Fruit fly (Drosophila melanogaster) whole organism, embryonic: ENCODE measurements around the gene CHOp24.

Experiments used
- Abd-B ChIP-seq: fragments of 200-800 bp; sonication (Bioruptor generic); optimal IDR thresholded peaks from 2 replicates; lab custom pipeline; 2018; ENCODE audit warnings: missing biosample characterization, mild to moderate bottlenecking, missing genetic modification characterization, moderate library complexity
- C15 ChIP-seq: fragments of 200-800 bp; sonication (Bioruptor generic); IDR thresholded peaks from 3 replicates; pipeline ENCODE4 v1.3.6; 2022; ENCODE audit warnings: missing biosample characterization, missing genetic modification characterization
- CG12219 ChIP-seq: fragments of 200-800 bp; sonication (Bioruptor generic); optimal IDR thresholded peaks from 3 replicates; lab custom pipeline; 2018; ENCODE audit warnings: missing biosample characterization, mild to moderate bottlenecking, missing genetic modification characterization
- CG14050 ChIP-seq: fragments of 200-800 bp; sonication (Bioruptor generic); IDR thresholded peaks from 3 replicates; pipeline ENCODE4 v1.3.6; 2022; ENCODE audit warnings: missing biosample characterization, missing genetic modification characterization
- CG18476 ChIP-seq: fragments of 200-800 bp; sonication (Bioruptor generic); optimal IDR thresholded peaks from 2 replicates; lab custom pipeline; 2016; ENCODE audit warnings: missing biosample characterization, mild to moderate bottlenecking, missing genetic modification characterization
- CG2129 ChIP-seq: fragments of 200-800 bp; sonication (Bioruptor generic); IDR thresholded peaks from 2 replicates; pipeline ENCODE4 v1.3.6; 2022; ENCODE audit warnings: missing biosample characterization, missing genetic modification characterization; ENCODE audit not compliant: partially characterized antibody
- CG2199 ChIP-seq: fragments of 200-800 bp; sonication (Bioruptor generic); IDR thresholded peaks from 3 replicates; pipeline ENCODE4 v1.3.6; 2022; ENCODE audit warnings: missing biosample characterization, missing genetic modification characterization
- CG3065 ChIP-seq: fragments of 200-800 bp; sonication (Bioruptor generic); optimal IDR thresholded peaks from 2 replicates; lab custom pipeline; 2016; ENCODE audit warnings: missing biosample characterization, missing genetic modification characterization
- CG4424 ChIP-seq: fragments of 200-800 bp; sonication (Bioruptor generic); optimal IDR thresholded peaks from 3 replicates; lab custom pipeline; 2016; ENCODE audit warnings: missing biosample characterization, missing genetic modification characterization
- CG4854 ChIP-seq: fragments of 200-800 bp; sonication (Bioruptor generic); optimal IDR thresholded peaks from 2 replicates; lab custom pipeline; 2016; ENCODE audit warnings: missing biosample characterization, missing genetic modification characterization, inconsistent platforms
- CG5245 ChIP-seq: fragments of 200-800 bp; sonication (Bioruptor generic); optimal IDR thresholded peaks from 3 replicates; lab custom pipeline; 2016; ENCODE audit warnings: missing biosample characterization, missing genetic modification characterization
- CG6254 ChIP-seq: fragments of 200-800 bp; sonication (Bioruptor generic); optimal IDR thresholded peaks from 3 replicates; lab custom pipeline; 2017; ENCODE audit warnings: mild to moderate bottlenecking, missing biosample characterization, missing genetic modification reagents, missing genetic modification characterization
- CG7372 ChIP-seq: fragments of 200-800 bp; sonication (Bioruptor generic); IDR thresholded peaks from 2 replicates; pipeline ENCODE4 v1.3.6; 2022; ENCODE audit warnings: missing biosample characterization, missing genetic modification characterization
- CG7786 ChIP-seq: fragments of 200-800 bp; sonication (Bioruptor generic); optimal IDR thresholded peaks from 2 replicates; lab custom pipeline; 2016; ENCODE audit warnings: missing biosample characterization, missing genetic modification characterization
- CHES-1-like ChIP-seq: fragments of 200-800 bp; sonication (Bioruptor generic); optimal IDR thresholded peaks from 2 replicates; lab custom pipeline; 2016; ENCODE audit warnings: missing biosample characterization, missing genetic modification characterization
- Chrac-16 ChIP-seq: fragments of 200-800 bp; sonication (Bioruptor generic); optimal IDR thresholded peaks from 3 replicates; lab custom pipeline; 2016; ENCODE audit warnings: missing biosample characterization, missing genetic modification characterization
- D ChIP-seq, 2 experiments: fragments of 200-800 bp in 1 of 2; fragments of >200 bp in 1 of 2; sonication (Bioruptor generic) in 1 of 2; optimal IDR thresholded peaks; 2 replicates in 1 of 2; 3 replicates in 1 of 2; lab custom pipeline; 2017; ENCODE audit warnings: mild to moderate bottlenecking in 1 of 2, missing biosample characterization in 1 of 2, missing genetic modification characterization in 1 of 2, missing genetic modification reagents in 1 of 2
- D19B ChIP-seq: fragments of 200-800 bp; sonication (Bioruptor generic); optimal IDR thresholded peaks from 2 replicates; lab custom pipeline; 2017; ENCODE audit warnings: missing biosample characterization, mild to moderate bottlenecking, missing genetic modification characterization
- Deaf1 ChIP-seq: fragments of 200-800 bp; optimal IDR thresholded peaks from 3 replicates; lab custom pipeline; 2019; ENCODE audit warnings: missing biosample characterization, mild to moderate bottlenecking, missing genetic modification characterization, moderate library complexity
- Doc2 ChIP-seq: fragments of 200-800 bp; sonication (Bioruptor generic); IDR thresholded peaks from 2 replicates; pipeline ENCODE4 v1.3.6; 2022; ENCODE audit warnings: missing biosample characterization, missing genetic modification characterization
- GATAe ChIP-seq: fragments of 200-800 bp; sonication (Bioruptor generic); conservative IDR thresholded peaks from 2 replicates; pipeline ENCODE4 v1.3.6; 2022; ENCODE audit warnings: missing biosample characterization, missing genetic modification characterization
- H15 ChIP-seq: fragments of 200-800 bp; sonication (Bioruptor generic); IDR thresholded peaks from 3 replicates; pipeline ENCODE4 v1.3.6; 2022; ENCODE audit warnings: missing biosample characterization, missing genetic modification characterization
- Hr3 ChIP-seq: fragments of 200-800 bp; sonication (Bioruptor generic); optimal IDR thresholded peaks from 3 replicates; lab custom pipeline; 2016; ENCODE audit warnings: missing biosample characterization, missing genetic modification characterization
- Hr78 ChIP-seq, 2 experiments: fragments of 200-800 bp in 1 of 2; fragments of >200 bp in 1 of 2; sonication (Bioruptor generic) in 1 of 2; optimal IDR thresholded peaks; 2 replicates each; lab custom pipeline; 2017 to 2019; ENCODE audit warnings: missing biosample characterization in 2 of 2, missing genetic modification characterization in 2 of 2, mild to moderate bottlenecking in 1 of 2, moderate library complexity in 1 of 2
- Med ChIP-seq: fragments of 200-800 bp; sonication (Bioruptor generic); peaks from one replicate; lab custom pipeline; 2016; ENCODE audit warnings: missing biosample characterization, missing genetic modification characterization, mild to moderate bottlenecking, inconsistent platforms, moderate library complexity
- Meics ChIP-seq: fragments of 200-800 bp; sonication (Bioruptor generic); optimal IDR thresholded peaks from 2 replicates; lab custom pipeline; 2017; ENCODE audit warnings: missing biosample characterization, mild to moderate bottlenecking, missing genetic modification characterization
- NFAT ChIP-seq: fragments of 200-800 bp; sonication (Bioruptor generic); IDR thresholded peaks from 2 replicates; pipeline ENCODE4 v1.3.6; 2022; ENCODE audit warnings: missing biosample characterization, missing genetic modification characterization
- Optix ChIP-seq: fragments of 200-800 bp; sonication (Bioruptor generic); IDR thresholded peaks from 3 replicates; pipeline ENCODE4 v1.3.6; 2022; ENCODE audit warnings: missing biosample characterization, missing genetic modification characterization
- Tbp ChIP-seq: fragments of >200 bp; optimal IDR thresholded peaks from 2 replicates; lab custom pipeline; 2018; ENCODE audit warnings: missing biosample characterization, missing genetic modification characterization
- az2 ChIP-seq: fragments of 200-800 bp; sonication (Bioruptor generic); optimal IDR thresholded peaks from 3 replicates; lab custom pipeline; 2016; ENCODE audit warnings: missing biosample characterization, missing genetic modification characterization
- bab2 ChIP-seq: fragments of 200-800 bp; sonication (Bioruptor generic); optimal IDR thresholded peaks from 2 replicates; lab custom pipeline; 2016; ENCODE audit warnings: missing biosample characterization, missing genetic modification characterization
- caup ChIP-seq: fragments of 200-800 bp; sonication (Bioruptor generic); optimal IDR thresholded peaks from 3 replicates; lab custom pipeline; 2017; ENCODE audit warnings: missing biosample characterization, mild to moderate bottlenecking, missing genetic modification characterization, moderate library complexity; ENCODE audit not compliant: severe bottlenecking
- cg ChIP-seq: fragments of 200-800 bp; sonication (Bioruptor generic); optimal IDR thresholded peaks from 3 replicates; lab custom pipeline; 2019; ENCODE audit warnings: missing biosample characterization, mild to moderate bottlenecking, missing genetic modification characterization, moderate library complexity
- cwo ChIP-seq: fragments of 200-800 bp; sonication (Bioruptor generic); optimal IDR thresholded peaks from 3 replicates; lab custom pipeline; 2017; ENCODE audit warnings: missing biosample characterization, missing genetic modification characterization, mild to moderate bottlenecking, moderate library complexity, missing genetic modification reagents
- dmrt99B ChIP-seq: fragments of 200-800 bp; sonication (Bioruptor generic); optimal IDR thresholded peaks from 2 replicates; lab custom pipeline; 2018; ENCODE audit warnings: missing biosample characterization, mild to moderate bottlenecking, missing genetic modification characterization, moderate library complexity
- en ChIP-seq: fragments of 200-800 bp; sonication (Bioruptor generic); optimal IDR thresholded peaks from 2 replicates; lab custom pipeline; 2016; ENCODE audit warnings: missing biosample characterization, missing genetic modification characterization
- exex ChIP-seq: fragments of 200-800 bp; sonication (Bioruptor generic); optimal IDR thresholded peaks from 4 replicates; lab custom pipeline; 2018; ENCODE audit warnings: missing biosample characterization, mild to moderate bottlenecking, missing genetic modification characterization, moderate library complexity
- eyg ChIP-seq: fragments of 200-800 bp; sonication (Bioruptor generic); optimal IDR thresholded peaks from 3 replicates; lab custom pipeline; 2016; ENCODE audit warnings: missing biosample characterization, missing genetic modification characterization
- fd102C ChIP-seq: fragments of 200-800 bp; sonication (Bioruptor generic); optimal IDR thresholded peaks from 2 replicates; lab custom pipeline; 2018; ENCODE audit warnings: missing biosample characterization, mild to moderate bottlenecking, missing genetic modification characterization, moderate library complexity
- fd96Cb ChIP-seq: fragments of 200-800 bp; sonication (Bioruptor generic); optimal IDR thresholded peaks from 2 replicates; lab custom pipeline; 2018; ENCODE audit warnings: missing biosample characterization, mild to moderate bottlenecking, missing genetic modification characterization, moderate library complexity
- lmd ChIP-seq: fragments of 200-800 bp; sonication (Bioruptor generic); IDR thresholded peaks from 2 replicates; pipeline ENCODE4 v1.3.6; 2022; ENCODE audit warnings: missing biosample characterization, missing genetic modification characterization
- luna ChIP-seq: fragments of 200-800 bp; sonication (Bioruptor generic); optimal IDR thresholded peaks from 2 replicates; lab custom pipeline; 2016; ENCODE audit warnings: missing biosample characterization, missing genetic modification characterization
- pros ChIP-seq: fragments of 200-800 bp; sonication (Bioruptor generic); optimal IDR thresholded peaks from 3 replicates; lab custom pipeline; 2019; ENCODE audit warnings: missing biosample characterization, mild to moderate bottlenecking, missing genetic modification characterization, moderate library complexity
- psq ChIP-seq: fragments of 200-800 bp; sonication (Bioruptor generic); optimal IDR thresholded peaks from 2 replicates; lab custom pipeline; 2017; ENCODE audit warnings: missing biosample characterization, missing genetic modification characterization
- sd ChIP-seq: fragments of 200-800 bp; sonication (Bioruptor generic); optimal IDR thresholded peaks from 3 replicates; lab custom pipeline; 2018; ENCODE audit warnings: missing biosample characterization, mild to moderate bottlenecking, missing genetic modification characterization, moderate library complexity
- shn ChIP-seq: fragments of 200-800 bp; sonication (Bioruptor generic); optimal IDR thresholded peaks from 3 replicates; lab custom pipeline; 2016; ENCODE audit warnings: missing biosample characterization, missing genetic modification characterization
- slou ChIP-seq: fragments of 200-800 bp; sonication (Bioruptor generic); optimal IDR thresholded peaks from 3 replicates; lab custom pipeline; 2016; ENCODE audit warnings: missing biosample characterization, missing genetic modification characterization
- so ChIP-seq: fragments of 200-800 bp; sonication (Bioruptor generic); IDR thresholded peaks from 3 replicates; pipeline ENCODE4 v1.3.6; 2022; ENCODE audit warnings: missing biosample characterization, missing genetic modification characterization
- sqz ChIP-seq: fragments of 200-800 bp; sonication (Bioruptor generic); optimal IDR thresholded peaks from 3 replicates; lab custom pipeline; 2018; ENCODE audit warnings: missing biosample characterization, mild to moderate bottlenecking, missing genetic modification characterization
- stwl ChIP-seq: fragments of 200-800 bp; sonication (Bioruptor generic); optimal IDR thresholded peaks from 3 replicates; lab custom pipeline; 2018; ENCODE audit warnings: missing biosample characterization, mild to moderate bottlenecking, missing genetic modification characterization, moderate library complexity
- tup ChIP-seq: fragments of 200-800 bp; sonication (Bioruptor generic); optimal IDR thresholded peaks from 2 replicates; lab custom pipeline; 2016; ENCODE audit warnings: missing biosample characterization, mild to moderate bottlenecking, missing genetic modification characterization, moderate library complexity

CHOp24 gene

dm6 chrX:4555833-4556232 is 15.1 kb downstream of the CHOp24 start (continued):
- TF ChIP-seq CG2199 (no peak), CG14050 (no peak), NFAT (GFP tag; lab: Robert Waterston, UW) (no peak), eyg (GFP tag; lab: Kevin White, UChicago) (no peak), fd102C (GFP tag; lab: Kevin White, UChicago) (no peak), CG6254 (GFP tag; lab: Kevin White, UChicago) (no peak), GATAe (GFP tag; lab: Robert Waterston, UW) (peak; percentile 30; the same call in 1 of the 2 replicates), CG3065 (GFP tag; lab: Kevin White, UChicago) (no peak), D (optimal IDR thresholded peaks at IDR 0.05; lab: Kevin White, UChicago) (no peak), D (GFP tag; optimal IDR thresholded peaks at IDR 0.05; lab: Kevin White, UChicago) (no peak), Doc2 (GFP tag; lab: Robert Waterston, UW) (no peak), shn (GFP tag; lab: Kevin White, UChicago) (no peak), az2 (GFP tag; lab: Kevin White, UChicago) (no peak), dmrt99B (no peak), cg (GFP tag; lab: Kevin White, UChicago) (peak; percentile 8), en (GFP tag; lab: Kevin White, UChicago) (no peak), H15 (GFP tag; lab: Robert Waterston, UW) (no peak), bab2 (GFP tag; lab: Kevin White, UChicago) (no peak), fd96Cb (tag; lab: Kevin White, UChicago) (no peak), CG7372 (no peak), CG18476 (GFP tag; lab: Kevin White, UChicago) (no peak), CG2129 (GFP tag; lab: Robert Waterston, UW) (no peak), sd (no peak), pros (GFP tag; lab: Kevin White, UChicago) (no peak), lmd (no peak), Meics (GFP tag; lab: Kevin White, UChicago) (no peak), Abd-B (GFP tag; lab: Kevin White, UChicago) (no peak), CG4424 (GFP tag; lab: Kevin White, UChicago) (no peak), Tbp (GFP tag; lab: Kevin White, UChicago) (no peak), CG4854 (GFP tag; lab: Kevin White, UChicago) (no peak), Hr78 (GFP tag; optimal IDR thresholded peaks at IDR 0.05; lab: Kevin White, UChicago) (no peak), luna (GFP tag; lab: Kevin White, UChicago) (no peak), psq (GFP tag; lab: Kevin White, UChicago) (no peak), Med (no peak), stwl (tag; lab: Kevin White, UChicago) (no peak), CHES-1-like (GFP tag; lab: Kevin White, UChicago) (no peak), CG5245 (GFP tag; lab: Kevin White, UChicago) (no peak), Hr3 (no peak), CG7786 (GFP tag; lab: Kevin White, UChicago) (no peak), Deaf1 (tag; lab: Kevin White, UChicago) (peak; percentile 7), exex (peak; percentile 13), Chrac-16 (GFP tag; lab: Kevin White, UChicago) (no peak), so (GFP tag; lab: Robert Waterston, UW) (no peak), sqz (peak; percentile 50), Optix (no peak), caup (GFP tag; lab: Kevin White, UChicago) (peak; percentile 41), D19B (GFP tag; lab: Kevin White, UChicago) (no peak), C15 (GFP tag; lab: Robert Waterston, UW) (no peak), CG12219 (GFP tag; lab: Kevin White, UChicago) (no peak), tup (GFP tag; lab: Kevin White, UChicago) (no peak), slou (GFP tag; lab: Kevin White, UChicago) (no peak), cwo (GFP tag; lab: Kevin White, UChicago) (no peak)
